Worm (Caenorhabditis elegans) whole organism, midembryonic: ENCODE data around the gene M05D6.3.

Source experiments
- cog-1 ChIP-seq: sonication (generic microtip); optimal IDR thresholded peaks from 2 replicates; lab custom pipeline; 2016; ENCODE audit warnings: missing genetic modification characterization, missing compliant biosample characterization
- flt-1 ChIP-seq: fragments of 200-800 bp; sonication (Bioruptor generic); IDR thresholded peaks from 2 replicates; pipeline ENCODE4 v1.3.6; 2022; ENCODE audit warnings: missing genetic modification characterization, missing compliant biosample characterization
- ref-1 ChIP-seq: fragments of 200-800 bp; sonication (Bioruptor generic); conservative IDR thresholded peaks from 2 replicates; pipeline ENCODE4 v1.3.6; 2022; ENCODE audit warnings: missing genetic modification reagents, missing genetic modification characterization, missing compliant biosample characterization
- tab-1 ChIP-seq: fragments of 200-800 bp; sonication (Bioruptor generic); IDR thresholded peaks from 2 replicates; pipeline ENCODE4 v1.3.6; 2022; ENCODE audit warnings: missing genetic modification characterization, missing compliant biosample characterization
- ztf-23 ChIP-seq: fragments of 200-800 bp; sonication (Bioruptor generic); IDR thresholded peaks from 2 replicates; pipeline ENCODE4 v1.3.6; 2022; ENCODE audit warnings: missing genetic modification reagents, missing genetic modification characterization, missing compliant biosample characterization
- ztf-29 ChIP-seq: fragments of 200-800 bp; sonication (Bioruptor generic); IDR thresholded peaks from 2 replicates; pipeline ENCODE4 v1.3.6; 2022; ENCODE audit warnings: missing genetic modification reagents, missing genetic modification characterization, missing compliant biosample characterization

ce11 chrII:8454513-8454912 is 21.1 kb upstream of the M05D6.3 start, which contains the start of gene F22B5.5:
- TF ChIP-seq flt-1 (no peak), ztf-23 (GFP tag; lab: Robert Waterston, UW) (no peak), ref-1 (GFP tag; lab: Robert Waterston, UW) (no peak), cog-1 (tag; lab: Kevin White, UChicago) (no peak), ztf-29 (GFP tag; lab: Robert Waterston, UW) (no peak), tab-1 (GFP tag; lab: Robert Waterston, UW) (no peak)
